Fruit fly (Drosophila melanogaster): ENCODE results near the gene CG32436.

DNA sequence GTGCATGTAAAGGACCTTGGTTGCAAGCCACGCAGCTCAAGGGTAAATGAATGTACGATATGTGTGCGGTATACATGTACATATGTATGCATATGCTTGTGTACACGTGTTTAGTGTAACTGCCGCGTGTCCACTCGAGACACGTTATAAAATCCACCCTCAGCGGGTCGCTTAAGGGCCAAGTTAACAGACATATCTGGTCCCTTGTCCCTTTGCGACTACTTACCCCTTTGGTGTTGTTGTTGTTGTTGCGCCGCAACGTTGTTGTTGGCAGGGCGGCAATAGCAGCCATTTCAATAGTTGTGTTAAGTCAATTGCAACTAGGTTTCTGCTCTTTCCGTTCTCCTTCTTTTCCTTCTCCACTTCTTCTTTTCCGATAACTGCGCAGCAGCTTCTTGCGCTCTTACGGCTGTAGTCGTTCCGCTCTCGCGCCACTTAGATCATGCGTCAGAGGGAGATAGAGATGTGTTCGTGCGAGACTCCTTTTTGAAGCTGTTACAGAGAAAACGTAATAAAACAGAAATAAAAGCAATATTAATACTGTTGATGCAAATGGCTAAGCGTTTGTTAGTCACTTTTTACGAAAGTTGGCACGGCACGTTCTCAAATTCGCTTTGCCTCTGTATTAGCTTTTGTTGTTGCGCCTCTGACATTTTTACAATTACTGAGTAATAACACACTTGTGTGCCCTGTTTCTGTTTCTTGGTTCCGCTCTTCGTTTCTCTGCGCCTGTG, 2.8 kb downstream of the CG32436 start:
- TF ChIP-seq Smox (GFP tag; optimal IDR thresholded peaks at IDR 0.05) (no peak), CG31627 (GFP tag; optimal IDR thresholded peaks at IDR 0.05) (no peak), Sox15 (GFP tag; optimal IDR thresholded peaks at IDR 0.05) (no peak), Eip93F (GFP tag; optimal IDR thresholded peaks at IDR 0.05) (no peak), salr (GFP tag; optimal IDR thresholded peaks at IDR 0.05) (no peak), CG6276 (GFP tag; optimal IDR thresholded peaks at IDR 0.05) (no peak), Hr4 (GFP tag; optimal IDR thresholded peaks at IDR 0.05) (no peak), Eip75B (GFP tag; optimal IDR thresholded peaks at IDR 0.05) (no peak)

Measured in whole organism, prepupa.